Worm (Caenorhabditis elegans): ENCODE results near the gene spcs-3.

DNA sequence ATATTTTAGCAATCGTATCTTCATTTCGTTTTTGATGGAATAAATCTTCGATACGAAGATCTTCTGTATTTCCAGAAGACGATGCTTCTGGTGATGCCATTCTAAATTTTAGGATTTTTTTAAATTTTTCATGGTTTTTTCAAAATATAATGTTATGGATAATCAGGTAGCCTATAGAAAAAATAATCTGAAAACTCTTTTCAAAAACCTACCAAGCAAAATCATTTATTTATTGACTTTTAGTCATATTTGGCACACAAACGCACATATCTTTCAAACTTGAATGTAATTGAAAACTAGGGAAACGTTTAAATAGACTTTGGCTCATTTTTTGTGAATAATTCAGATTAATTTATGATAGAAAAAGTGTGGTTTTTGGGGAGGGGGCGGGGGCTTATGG, 28.4 kb upstream of the spcs-3 start, which contains the start of gene F44B9.5:
- TF ChIP-seq pqm-1 (tag; optimal IDR thresholded peaks at IDR 0.05) (no peak), skn-1 (tag; optimal IDR thresholded peaks at IDR 0.05) (no peak), nhr-12 (tag; optimal IDR thresholded peaks at IDR 0.05) (no peak), ets-5 (GFP tag; IDR thresholded peaks at IDR 0.05) (no peak), dpl-1 (GFP tag; optimal IDR thresholded peaks at IDR 0.05) (no peak), zag-1 (tag; optimal IDR thresholded peaks at IDR 0.05) (no peak), snpc-4 (tag; optimal IDR thresholded peaks at IDR 0.05) (no peak)
